Fruit fly (Drosophila melanogaster): ENCODE results near the gene CG8086.

The CG8086 gene

dm6 chr2L:8204996-8205567 is 52.2 kb downstream of the CG8086 start, which contains the start of gene SLC5A11:
SLC5A11 (minus strand) TSS chr2L:8205132.
- TF ChIP-seq Hr38 (GFP tag; optimal IDR thresholded peaks at IDR 0.05), result no peak
- peak; percentile 97 for TF ChIP-seq CG34406 (GFP tag; optimal IDR thresholded peaks at IDR 0.05)
- TF ChIP-seq eg (GFP tag; IDR thresholded peaks at IDR 0.05), result peak; percentile 99
- TF ChIP-seq Hr4 (GFP tag; optimal IDR thresholded peaks at IDR 0.05), result peak; percentile 87
- peak; percentile 96 for TF ChIP-seq fd85E (GFP tag; optimal IDR thresholded peaks at IDR 0.05)
- peak; percentile 95 for TF ChIP-seq lz (GFP tag; optimal IDR thresholded peaks at IDR 0.05)
- peak; percentile 99 for TF ChIP-seq CG11902 (GFP tag; optimal IDR thresholded peaks at IDR 0.05)
- peak; percentile 98 for TF ChIP-seq esn (GFP tag; optimal IDR thresholded peaks at IDR 0.05)
- peak; percentile 86 for TF ChIP-seq Hr39 (GFP tag; optimal IDR thresholded peaks at IDR 0.05)
- peak; percentile 99 for TF ChIP-seq Eip93F (GFP tag; optimal IDR thresholded peaks at IDR 0.05)
- peak; percentile 98 for TF ChIP-seq fkh (GFP tag; optimal IDR thresholded peaks at IDR 0.05)
- TF ChIP-seq Gug (GFP tag; IDR thresholded peaks at IDR 0.05), result peak; percentile 96
- TF ChIP-seq CG6808 (GFP tag; optimal IDR thresholded peaks at IDR 0.05), result peak; percentile 92
- TF ChIP-seq acj6 (GFP tag; optimal IDR thresholded peaks at IDR 0.05), result peak; percentile 87
- TF ChIP-seq Ets21C (GFP tag; optimal IDR thresholded peaks at IDR 0.05), result no peak
- peak; percentile 95 for TF ChIP-seq CG10631 (GFP tag; optimal IDR thresholded peaks at IDR 0.05)
- TF ChIP-seq Blimp-1 (GFP tag; optimal IDR thresholded peaks at IDR 0.05), result peak; percentile 87
- TF ChIP-seq ss (GFP tag; optimal IDR thresholded peaks at IDR 0.05), result peak; percentile 99 to 100
- TF ChIP-seq CG4318 (GFP tag; optimal IDR thresholded peaks at IDR 0.05), result no peak
- TF ChIP-seq CG11294 (GFP tag; IDR thresholded peaks at IDR 0.05), result peak; percentile 95
- TF ChIP-seq CG8319 (GFP tag; optimal IDR thresholded peaks at IDR 0.05), result peak; percentile 96
- TF ChIP-seq CG16779 (tag; optimal IDR thresholded peaks at IDR 0.05), result peak; percentile 91
- TF ChIP-seq achi (GFP tag; optimal IDR thresholded peaks at IDR 0.05), result peak; percentile 97
- peak; percentile 98 for TF ChIP-seq CG6854 (GFP tag; optimal IDR thresholded peaks at IDR 0.05)
- peak; percentile 100 for TF ChIP-seq topi (GFP tag; optimal IDR thresholded peaks at IDR 0.05)
- TF ChIP-seq Met (GFP tag; optimal IDR thresholded peaks at IDR 0.05), result peak; percentile 98
- peak; percentile 99 for TF ChIP-seq CG9139 (GFP tag; optimal IDR thresholded peaks at IDR 0.05)
- peak; percentile 94 for TF ChIP-seq CG6792 (GFP tag; optimal IDR thresholded peaks at IDR 0.05)
- peak; percentile 100 for TF ChIP-seq Eip78C (GFP tag)
- TF ChIP-seq Smox (GFP tag; optimal IDR thresholded peaks at IDR 0.05), result peak; percentile 96
- TF ChIP-seq CG1621 (tag; optimal IDR thresholded peaks at IDR 0.05), result peak; percentile 85
- TF ChIP-seq Ets96B (tag; optimal IDR thresholded peaks at IDR 0.05), result peak; percentile 79
- peak; percentile 89 for TF ChIP-seq Sox15 (GFP tag; optimal IDR thresholded peaks at IDR 0.05)
- peak; percentile 100 for TF ChIP-seq CG3919 (GFP tag; optimal IDR thresholded peaks at IDR 0.05)
- peak; percentile 94 for TF ChIP-seq CG10669 (GFP tag; optimal IDR thresholded peaks at IDR 0.05)
- TF ChIP-seq CG7368 (GFP tag; optimal IDR thresholded peaks at IDR 0.05), result peak; percentile 99
- peak; percentile 76 for TF ChIP-seq CG31627 (GFP tag; optimal IDR thresholded peaks at IDR 0.05)
- peak; percentile 94 for TF ChIP-seq CG3032 (tag; optimal IDR thresholded peaks at IDR 0.05)
- peak; percentile 100 for TF ChIP-seq net (GFP tag; optimal IDR thresholded peaks at IDR 0.05)
- peak; percentile 94 for TF ChIP-seq spab (GFP tag; optimal IDR thresholded peaks at IDR 0.05)
- TF ChIP-seq vri (GFP tag; optimal IDR thresholded peaks at IDR 0.05), result peak; percentile 97
- peak; percentile 100 for TF ChIP-seq svp (GFP tag)
- TF ChIP-seq CG6163 (GFP tag; IDR thresholded peaks at IDR 0.05), result peak; percentile 100
- peak; percentile 92 to 99 for TF ChIP-seq salr (GFP tag; optimal IDR thresholded peaks at IDR 0.05)
- TF ChIP-seq OdsH (GFP tag; optimal IDR thresholded peaks at IDR 0.05), result peak; percentile 97
- peak; percentile 99 for TF ChIP-seq Sox14 (GFP tag; optimal IDR thresholded peaks at IDR 0.05)
- peak; percentile 99 for TF ChIP-seq dsx (GFP tag; optimal IDR thresholded peaks at IDR 0.05; ENCODE audit: poor library complexity, severe bottlenecking)
- TF ChIP-seq CG15336 (GFP tag; IDR thresholded peaks at IDR 0.05), result peak; percentile 100
- peak; percentile 84 for TF ChIP-seq Lpt (GFP tag; optimal IDR thresholded peaks at IDR 0.05)
- TF ChIP-seq Sox102F (GFP tag; optimal IDR thresholded peaks at IDR 0.05), result peak; percentile 94
- TF ChIP-seq CG8119 (GFP tag; IDR thresholded peaks at IDR 0.05), result peak; percentile 99
- peak; percentile 70 for TF ChIP-seq dac (GFP tag; optimal IDR thresholded peaks at IDR 0.05)

Data from whole organism, prepupa.